Worm (Caenorhabditis elegans) whole organism, L3 larva: Measurements from ENCODE around the gene T27E4.5.

ENCODE experiments used
- R02D3.7 ChIP-seq: fragments of 150-350 bp; optimal IDR thresholded peaks from 2 replicates; lab custom pipeline; 2014; ENCODE audit warnings: missing biosample characterization, missing genetic modification characterization
- daf-12 ChIP-seq: fragments of 150-350 bp; optimal IDR thresholded peaks from 2 replicates; lab custom pipeline; 2014; ENCODE audit warnings: missing biosample characterization, missing genetic modification reagents, missing genetic modification characterization
- pha-4 ChIP-seq: fragments of 150-350 bp; optimal IDR thresholded peaks from 2 replicates; lab custom pipeline; 2014; ENCODE audit warnings: missing biosample characterization, missing genetic modification reagents, missing genetic modification characterization

ce11 chrV:9063134-9063533 is 6.4 kb downstream of the T27E4.5 start:
- TF ChIP-seq pha-4 (tag; lab: Kevin White, UChicago) = no peak
- TF ChIP-seq daf-12 = no peak
- no peak for TF ChIP-seq R02D3.7 (tag; lab: Kevin White, UChicago)
